Fruit fly (Drosophila melanogaster) whole organism, wandering third instar larva: ENCODE data around the gene RhoGEF4.
A peak's percentile ranks its signal among the peaks of the same experiment; 100 is the strongest.

ENCODE experiments used
- Abd-B ChIP-seq: fragments of >200 bp; optimal IDR thresholded peaks from 2 replicates; lab custom pipeline; 2017; ENCODE audit warnings: missing biosample characterization, missing genetic modification characterization
- CG32264 ChIP-seq: fragments of 200-800 bp; sonication (Bioruptor generic); optimal IDR thresholded peaks from 2 replicates; lab custom pipeline; 2016; ENCODE audit warnings: missing biosample characterization, missing genetic modification characterization
- CG9705 ChIP-seq: fragments of 200-800 bp; sonication (Bioruptor generic); optimal IDR thresholded peaks from 2 replicates; lab custom pipeline; 2018; ENCODE audit warnings: missing biosample characterization, mild to moderate bottlenecking, missing genetic modification characterization
- CrebA ChIP-seq: fragments of 200-800 bp; sonication (Bioruptor generic); optimal IDR thresholded peaks from 2 replicates; lab custom pipeline; 2016; ENCODE audit warnings: missing biosample characterization, mild to moderate bottlenecking, missing genetic modification characterization, borderline replicate concordance
- Dfd ChIP-seq: fragments of >200 bp; optimal IDR thresholded peaks from 2 replicates; lab custom pipeline; 2017; ENCODE audit warnings: missing biosample characterization, missing genetic modification characterization
- Dif ChIP-seq: fragments of 200-275, 200-300 bp; sonication (Bioruptor generic); optimal IDR thresholded peaks from 2 replicates; lab custom pipeline; 2018; ENCODE audit warnings: missing biosample characterization, missing genetic modification characterization; ENCODE audit not compliant: partially characterized antibody
- HLH106 ChIP-seq: fragments of 200-800 bp; optimal IDR thresholded peaks from 3 replicates; lab custom pipeline; 2019; ENCODE audit warnings: missing biosample characterization, mild to moderate bottlenecking, missing genetic modification characterization, moderate library complexity
- Hnf4 ChIP-seq: fragments of 200-800 bp; sonication (Bioruptor generic); optimal IDR thresholded peaks from 2 replicates; lab custom pipeline; 2016; ENCODE audit warnings: missing biosample characterization, mild to moderate bottlenecking, missing genetic modification characterization
- Hr78 ChIP-seq: fragments of >200 bp; optimal IDR thresholded peaks from 2 replicates; lab custom pipeline; 2017; ENCODE audit warnings: missing biosample characterization, missing genetic modification characterization
- Hr83 ChIP-seq: fragments of 200-300 bp; sonication (Bioruptor generic); optimal IDR thresholded peaks from 2 replicates; lab custom pipeline; 2016; ENCODE audit warnings: missing biosample characterization, mild to moderate bottlenecking, missing genetic modification characterization, moderate library complexity; ENCODE audit not compliant: poor library complexity, severe bottlenecking
- Jra ChIP-seq: sonication (Bioruptor generic); optimal IDR thresholded peaks from 2 replicates; lab custom pipeline; 2016; ENCODE audit warnings: missing biosample characterization, missing genetic modification characterization
- Mio ChIP-seq: sonication (Bioruptor generic); optimal IDR thresholded peaks from 2 replicates; lab custom pipeline; 2016; ENCODE audit warnings: missing biosample characterization, missing genetic modification characterization
- N ChIP-seq: fragments of >200 bp; optimal IDR thresholded peaks from 2 replicates; lab custom pipeline; 2018; ENCODE audit warnings: missing biosample characterization, missing external identifiers, missing genetic modification characterization
- OdsH ChIP-seq: fragments of 200-800 bp; sonication (Bioruptor generic); optimal IDR thresholded peaks from 2 replicates; lab custom pipeline; 2016; ENCODE audit warnings: missing biosample characterization, mild to moderate bottlenecking, missing genetic modification characterization
- Rel ChIP-seq, 2 experiments: fragments of 200-800 bp; sonication (Bioruptor generic) in 1 of 2; optimal IDR thresholded peaks; 2 replicates in 1 of 2; 3 replicates in 1 of 2; lab custom pipeline; 2016 to 2019; ENCODE audit warnings: mild to moderate bottlenecking in 2 of 2, missing biosample characterization in 2 of 2, missing genetic modification characterization in 2 of 2, moderate library complexity in 1 of 2
- Sp1 ChIP-seq: fragments of 200-800 bp; sonication (Bioruptor generic); optimal IDR thresholded peaks from 3 replicates; lab custom pipeline; 2019; ENCODE audit warnings: missing biosample characterization, mild to moderate bottlenecking, missing genetic modification characterization, moderate library complexity
- Vsx2 ChIP-seq: fragments of 200-300, 225-300 bp; sonication (Bioruptor generic); optimal IDR thresholded peaks from 2 replicates; lab custom pipeline; 2018; ENCODE audit warnings: missing biosample characterization, missing genetic modification characterization; ENCODE audit not compliant: partially characterized antibody
- brk ChIP-seq: fragments of 200-800 bp; sonication (Bioruptor generic); optimal IDR thresholded peaks from 2 replicates; lab custom pipeline; 2016; ENCODE audit warnings: missing biosample characterization, mild to moderate bottlenecking, missing genetic modification characterization
- dl ChIP-seq, 2 experiments: fragments of 175-275, 200-275 bp in 1 of 2; fragments of 200-275 bp in 1 of 2; sonication (Bioruptor generic); optimal IDR thresholded peaks; lab custom pipeline; 2018; ENCODE audit warnings: mild to moderate bottlenecking in 2 of 2, missing biosample characterization in 2 of 2, missing genetic modification characterization in 2 of 2, moderate library complexity in 2 of 2; ENCODE audit not compliant: partially characterized antibody in 2 of 2, insufficient read depth in 1 of 2
- dmrt93B ChIP-seq: fragments of 200-800 bp; sonication (Bioruptor generic); optimal IDR thresholded peaks from 2 replicates; lab custom pipeline; 2018; ENCODE audit warnings: missing biosample characterization, mild to moderate bottlenecking, missing genetic modification characterization
- ey ChIP-seq: fragments of 200-800 bp; sonication (Bioruptor generic); optimal IDR thresholded peaks from 2 replicates; lab custom pipeline; 2016; ENCODE audit warnings: missing biosample characterization, missing genetic modification characterization
- foxo ChIP-seq, 2 experiments: fragments of 200-800 bp; sonication (Bioruptor generic); optimal IDR thresholded peaks; 2 replicates in 1 of 2; 3 replicates in 1 of 2; lab custom pipeline; 2016 to 2017; ENCODE audit warnings: missing biosample characterization in 2 of 2, missing genetic modification characterization in 2 of 2
- fru ChIP-seq: fragments of 200-800 bp; sonication (Bioruptor generic); optimal IDR thresholded peaks from 3 replicates; lab custom pipeline; 2016; ENCODE audit warnings: missing biosample characterization, mild to moderate bottlenecking, missing genetic modification characterization
- h ChIP-seq: fragments of 200-800 bp; sonication (Bioruptor generic); optimal IDR thresholded peaks from 3 replicates; lab custom pipeline; 2016; ENCODE audit warnings: missing biosample characterization, mild to moderate bottlenecking, missing genetic modification characterization
- jim ChIP-seq: fragments of 175-275, 200-325 bp; sonication (Bioruptor generic); optimal IDR thresholded peaks from 2 replicates; lab custom pipeline; 2016; ENCODE audit warnings: missing biosample characterization, mild to moderate bottlenecking, missing genetic modification characterization
- lola ChIP-seq: fragments of >200 bp; optimal IDR thresholded peaks from 2 replicates; lab custom pipeline; 2017; ENCODE audit warnings: missing biosample characterization, missing genetic modification characterization
- pan ChIP-seq: fragments of >200 bp; optimal IDR thresholded peaks from 2 replicates; lab custom pipeline; 2017
- psq ChIP-seq: fragments of 200-800 bp; sonication (Bioruptor generic); optimal IDR thresholded peaks from 3 replicates; lab custom pipeline; 2017; ENCODE audit warnings: missing biosample characterization, mild to moderate bottlenecking, missing genetic modification characterization, moderate library complexity
- rgr ChIP-seq: fragments of 200-800 bp; sonication (Bioruptor generic); optimal IDR thresholded peaks from 3 replicates; lab custom pipeline; 2016; ENCODE audit warnings: missing biosample characterization, mild to moderate bottlenecking, missing genetic modification characterization
- sv ChIP-seq: fragments of 200-800 bp; sonication (Bioruptor generic); optimal IDR thresholded peaks from 3 replicates; lab custom pipeline; 2016; ENCODE audit warnings: missing biosample characterization, missing genetic modification characterization
- tai ChIP-seq: sonication (Bioruptor generic); optimal IDR thresholded peaks from 2 replicates; lab custom pipeline; 2016; ENCODE audit warnings: missing biosample characterization, missing genetic modification characterization
- woc ChIP-seq: sonication (Bioruptor generic); optimal IDR thresholded peaks from 2 replicates; lab custom pipeline; 2016; ENCODE audit warnings: missing biosample characterization, mild to moderate bottlenecking, missing genetic modification characterization

RhoGEF4 gene

dm6 chr3L:7328567-7329253, 5.5 kb upstream of the RhoGEF4 start, which contains the start of the genes mrva, CG42307 and mus312:
Gene mrva, minus strand, starts transcription at chr3L:7328842.
Gene CG42307, plus strand, starts transcription at chr3L:7329132.
Gene mus312, plus strand, starts transcription at chr3L:7329132.
- no peak for TF ChIP-seq h (GFP tag; lab: Kevin White, UChicago)
- TF ChIP-seq OdsH (GFP tag; lab: Kevin White, UChicago), result peak; percentile 73
- TF ChIP-seq Rel (GFP tag; optimal IDR thresholded peaks at IDR 0.05; lab: Kevin White, UChicago), result no peak
- TF ChIP-seq Rel (tag; optimal IDR thresholded peaks at IDR 0.05; lab: Kevin White, UChicago), result peak; percentile 77
- TF ChIP-seq HLH106 (tag; lab: Kevin White, UChicago), result peak; percentile 94
- TF ChIP-seq Mio (GFP tag; lab: Kevin White, UChicago), result no peak
- no peak for TF ChIP-seq dl (GFP tag; optimal IDR thresholded peaks at IDR 0.05; lab: Kevin White, UChicago; ENCODE audit: insufficient read depth in 1 of 2, partially characterized antibody in 2 of 2)
- no peak for TF ChIP-seq CG32264
- TF ChIP-seq tai (GFP tag; lab: Kevin White, UChicago), result no peak
- peak; percentile 78 for TF ChIP-seq sv (GFP tag; lab: Kevin White, UChicago)
- TF ChIP-seq psq, result peak; percentile 75
- no peak for TF ChIP-seq Dif
- TF ChIP-seq CG9705 (GFP tag; lab: Kevin White, UChicago), result peak; percentile 81
- peak; percentile 83 for TF ChIP-seq rgr (GFP tag; lab: Kevin White, UChicago)
- peak in 1 of 2 experiments; percentile 87 for TF ChIP-seq foxo (GFP tag; optimal IDR thresholded peaks at IDR 0.05; lab: Kevin White, UChicago)
- TF ChIP-seq pan (lab: Kevin White, UChicago), result no peak
- TF ChIP-seq Abd-B (GFP tag; lab: Kevin White, UChicago), result no peak
- TF ChIP-seq ey (GFP tag; lab: Kevin White, UChicago), result peak; percentile 47
- peak; percentile 90 for TF ChIP-seq Sp1 (GFP tag; lab: Kevin White, UChicago)
- TF ChIP-seq Vsx2 (GFP tag; lab: Kevin White, UChicago), result peak; percentile 83

- TF ChIP-seq Hnf4 (GFP tag; lab: Kevin White, UChicago) (no peak), woc (GFP tag; lab: Kevin White, UChicago) (no peak), Jra (GFP tag; lab: Kevin White, UChicago) (no peak), brk (GFP tag; lab: Kevin White, UChicago) (no peak), rgr (GFP tag; lab: Kevin White, UChicago) (no peak), HLH106 (tag; lab: Kevin White, UChicago) (no peak), N (GFP tag; lab: Kevin White, UChicago) (no peak), lola (no peak), Hr83 (GFP tag; lab: Kevin White, UChicago) (no peak), Rel (GFP tag; optimal IDR thresholded peaks at IDR 0.05; lab: Kevin White, UChicago) (no peak), Rel (tag; optimal IDR thresholded peaks at IDR 0.05; lab: Kevin White, UChicago) (no peak)
Measured at dm6 chr3L:7326676-7327075, 3.5 kb upstream of the RhoGEF4 start.

dm6 chr3L:7319768-7320167, 3.4 kb downstream of the RhoGEF4 start, which contains the start of gene CG8607:
Gene CG8607, plus strand, starts transcription at chr3L:7320068.
- no peak for TF ChIP-seq Mio (GFP tag; lab: Kevin White, UChicago)

- TF ChIP-seq Abd-B (GFP tag; lab: Kevin White, UChicago), result no peak
- no peak for TF ChIP-seq Dfd (GFP tag; lab: Kevin White, UChicago)
- TF ChIP-seq sv (GFP tag; lab: Kevin White, UChicago), result no peak
- no peak for TF ChIP-seq dl (GFP tag; optimal IDR thresholded peaks at IDR 0.05; lab: Kevin White, UChicago; ENCODE audit: insufficient read depth in 1 of 2, partially characterized antibody in 2 of 2)
- TF ChIP-seq Rel (GFP tag; optimal IDR thresholded peaks at IDR 0.05; lab: Kevin White, UChicago), result no peak
- TF ChIP-seq Rel (tag; optimal IDR thresholded peaks at IDR 0.05; lab: Kevin White, UChicago), result no peak
- TF ChIP-seq foxo (GFP tag; optimal IDR thresholded peaks at IDR 0.05; lab: Kevin White, UChicago), result no peak
- TF ChIP-seq dmrt93B (GFP tag; lab: Kevin White, UChicago), result no peak
- no peak for TF ChIP-seq Dif
- no peak for TF ChIP-seq ey (GFP tag; lab: Kevin White, UChicago)
- no peak for TF ChIP-seq Hr83 (GFP tag; lab: Kevin White, UChicago)
- TF ChIP-seq rgr (GFP tag; lab: Kevin White, UChicago), result no peak
- TF ChIP-seq brk (GFP tag; lab: Kevin White, UChicago), result no peak
- TF ChIP-seq CG9705 (GFP tag; lab: Kevin White, UChicago), result no peak
- no peak for TF ChIP-seq jim
- TF ChIP-seq Hr78 (GFP tag; lab: Kevin White, UChicago), result no peak
- no peak for TF ChIP-seq woc (GFP tag; lab: Kevin White, UChicago)
- no peak for TF ChIP-seq fru
- no peak for TF ChIP-seq N (GFP tag; lab: Kevin White, UChicago)
- no peak for TF ChIP-seq CrebA (GFP tag; lab: Kevin White, UChicago)
Measured at dm6 chr3L:7314133-7314532, 9.1 kb downstream of the RhoGEF4 start.
